Worm (Caenorhabditis elegans) whole organism, late embryonic: ENCODE measurements around the gene T19C4.1.

Experiments
- C08G9.2 ChIP-seq: sonication (generic microtip); optimal IDR thresholded peaks from 2 replicates; lab custom pipeline; 2016; ENCODE audit warnings: mild to moderate bottlenecking, missing genetic modification characterization, moderate library complexity, missing compliant biosample characterization
- C38D4.7 ChIP-seq: fragments of 200-800 bp; sonication (Bioruptor generic); optimal IDR thresholded peaks from 2 replicates; lab custom pipeline; 2018; ENCODE audit warnings: mild to moderate bottlenecking, missing genetic modification characterization, moderate library complexity, missing compliant biosample characterization
- K02D7.2 ChIP-seq: sonication (generic microtip); optimal IDR thresholded peaks from 2 replicates; lab custom pipeline; 2017; ENCODE audit warnings: mild to moderate bottlenecking, missing genetic modification characterization, missing compliant biosample characterization
- ahr-1 ChIP-seq: sonication (generic microtip); optimal IDR thresholded peaks from 2 replicates; lab custom pipeline; 2016; ENCODE audit warnings: missing genetic modification characterization, missing compliant biosample characterization
- ceh-19 ChIP-seq: fragments of 200-800 bp; sonication (Bioruptor generic); optimal IDR thresholded peaks from 2 replicates; lab custom pipeline; 2018; ENCODE audit warnings: mild to moderate bottlenecking, missing genetic modification characterization, missing compliant biosample characterization
- ceh-30 ChIP-seq: fragments of 150-350 bp; optimal IDR thresholded peaks from 2 replicates; lab custom pipeline; 2014; ENCODE audit warnings: missing biosample characterization, missing genetic modification characterization
- ceh-31 ChIP-seq: sonication (generic microtip); optimal IDR thresholded peaks from 2 replicates; lab custom pipeline; 2016; ENCODE audit warnings: missing genetic modification characterization, missing compliant biosample characterization
- ceh-34 ChIP-seq: sonication (generic microtip); optimal IDR thresholded peaks from 2 replicates; lab custom pipeline; 2016; ENCODE audit warnings: mild to moderate bottlenecking, missing genetic modification characterization, missing compliant biosample characterization
- ceh-45 ChIP-seq: fragments of 200-800 bp; sonication (Bioruptor generic); IDR thresholded peaks from 2 replicates; pipeline ENCODE4 v1.3.6; 2022; ENCODE audit warnings: missing genetic modification reagents, missing genetic modification characterization, missing compliant biosample characterization
- ceh-9 ChIP-seq: sonication (generic microtip); optimal IDR thresholded peaks from 2 replicates; lab custom pipeline; 2016; ENCODE audit warnings: mild to moderate bottlenecking, missing genetic modification characterization, inconsistent platforms, missing compliant biosample characterization
- dmd-4 ChIP-seq: sonication (generic microtip); optimal IDR thresholded peaks from 2 replicates; lab custom pipeline; 2016; ENCODE audit warnings: borderline replicate concordance, missing genetic modification characterization, missing compliant biosample characterization
- dve-1 ChIP-seq: sonication (generic microtip); optimal IDR thresholded peaks from 2 replicates; lab custom pipeline; 2017; ENCODE audit warnings: antibody characterized with exemption, mild to moderate bottlenecking, missing genetic modification characterization, missing compliant biosample characterization
- elt-2 ChIP-seq: sonication (generic microtip); optimal IDR thresholded peaks from 2 replicates; lab custom pipeline; 2016; ENCODE audit warnings: missing genetic modification reagents, missing genetic modification characterization, missing compliant biosample characterization
- elt-4 ChIP-seq: sonication (generic microtip); optimal IDR thresholded peaks from 2 replicates; lab custom pipeline; 2016; ENCODE audit warnings: missing genetic modification characterization, missing compliant biosample characterization
- ets-4 ChIP-seq: sonication (generic microtip); optimal IDR thresholded peaks from 2 replicates; lab custom pipeline; 2016; ENCODE audit warnings: missing genetic modification characterization, missing compliant biosample characterization
- eyg-1 ChIP-seq: sonication (generic microtip); optimal IDR thresholded peaks from 2 replicates; lab custom pipeline; 2016; ENCODE audit warnings: missing genotype, missing genetic modification characterization, missing compliant biosample characterization
- fax-1 ChIP-seq: sonication (generic microtip); optimal IDR thresholded peaks from 2 replicates; lab custom pipeline; 2016; ENCODE audit warnings: missing genotype, missing genetic modification characterization, missing compliant biosample characterization
- fkh-6 ChIP-seq: sonication (generic microtip); optimal IDR thresholded peaks from 2 replicates; lab custom pipeline; 2016; ENCODE audit warnings: missing genetic modification characterization, missing compliant biosample characterization
- gmeb-2 ChIP-seq: sonication (generic microtip); optimal IDR thresholded peaks from 2 replicates; lab custom pipeline; 2016; ENCODE audit warnings: missing genetic modification characterization, inconsistent platforms, missing compliant biosample characterization
- hlh-6 ChIP-seq: sonication (generic microtip); optimal IDR thresholded peaks from 2 replicates; lab custom pipeline; 2016; ENCODE audit warnings: missing genotype, missing genetic modification characterization, missing compliant biosample characterization
- lin-11 ChIP-seq: fragments of 200-800 bp; sonication (Bioruptor generic); optimal IDR thresholded peaks from 2 replicates; lab custom pipeline; 2018; ENCODE audit warnings: mild to moderate bottlenecking, missing genetic modification characterization, missing compliant biosample characterization
- mec-3 ChIP-seq: sonication (generic microtip); optimal IDR thresholded peaks from 2 replicates; lab custom pipeline; 2016; ENCODE audit warnings: borderline replicate concordance, missing genetic modification characterization, missing compliant biosample characterization
- nhr-232 ChIP-seq: sonication (generic microtip); optimal IDR thresholded peaks from 2 replicates; lab custom pipeline; 2016; ENCODE audit warnings: missing genetic modification characterization, missing compliant biosample characterization
- npax-4 ChIP-seq: sonication (generic microtip); optimal IDR thresholded peaks from 2 replicates; lab custom pipeline; 2016; ENCODE audit warnings: missing genetic modification characterization, missing compliant biosample characterization
- pag-3 ChIP-seq: sonication (generic microtip); optimal IDR thresholded peaks from 2 replicates; lab custom pipeline; 2016; ENCODE audit warnings: missing compliant biosample characterization, missing genetic modification characterization, borderline replicate concordance
- pat-9 ChIP-seq: fragments of 200-800 bp; sonication (Bioruptor generic); optimal IDR thresholded peaks from 2 replicates; lab custom pipeline; 2018; ENCODE audit warnings: mild to moderate bottlenecking, missing genetic modification characterization, moderate library complexity, missing compliant biosample characterization
- pha-2 ChIP-seq: sonication (generic microtip); optimal IDR thresholded peaks from 2 replicates; lab custom pipeline; 2017; ENCODE audit warnings: mild to moderate bottlenecking, missing genetic modification characterization, missing compliant biosample characterization
- pha-4 ChIP-seq: fragments of 150-350 bp; optimal IDR thresholded peaks from 2 replicates; lab custom pipeline; 2018; ENCODE audit warnings: missing biosample characterization, missing genetic modification reagents, missing genetic modification characterization
- pros-1 ChIP-seq: fragments of 150-350 bp; optimal IDR thresholded peaks from 2 replicates; lab custom pipeline; 2014; ENCODE audit warnings: missing biosample characterization, missing genetic modification reagents, missing genetic modification characterization
- sox-2 ChIP-seq: fragments of 200-800 bp; sonication (Bioruptor generic); IDR thresholded peaks from 2 replicates; pipeline ENCODE4 v1.3.6; 2022; ENCODE audit warnings: missing genetic modification reagents, missing genetic modification characterization, missing compliant biosample characterization
- sox-4 ChIP-seq: sonication (generic microtip); optimal IDR thresholded peaks from 2 replicates; lab custom pipeline; 2017; ENCODE audit warnings: mild to moderate bottlenecking, missing genetic modification characterization, inconsistent platforms, missing compliant biosample characterization
- tbx-2 ChIP-seq: sonication (generic microtip); optimal IDR thresholded peaks from 2 replicates; lab custom pipeline; 2016; ENCODE audit warnings: missing genetic modification characterization, missing compliant biosample characterization
- unc-3 ChIP-seq, 2 experiments: fragments of 200-800 bp in 1 of 2; sonication (Bioruptor generic) in 1 of 2; sonication (generic microtip) in 1 of 2; conservative IDR thresholded peaks in 1 of 2; optimal IDR thresholded peaks in 1 of 2; 2 replicates each; pipeline versions ENCODE4 v1.3.6 to Lab custom; 2016 to 2022; ENCODE audit warnings: missing compliant biosample characterization in 2 of 2, missing genetic modification characterization in 2 of 2, missing genetic modification reagents in 1 of 2
- unc-42 ChIP-seq: sonication (generic microtip); optimal IDR thresholded peaks from 2 replicates; lab custom pipeline; 2016; ENCODE audit warnings: missing genotype, missing genetic modification characterization, missing compliant biosample characterization
- unc-86 ChIP-seq: sonication (generic microtip); optimal IDR thresholded peaks from 2 replicates; lab custom pipeline; 2016; ENCODE audit warnings: missing genetic modification characterization, missing compliant biosample characterization

T19C4.1 gene

DNA sequence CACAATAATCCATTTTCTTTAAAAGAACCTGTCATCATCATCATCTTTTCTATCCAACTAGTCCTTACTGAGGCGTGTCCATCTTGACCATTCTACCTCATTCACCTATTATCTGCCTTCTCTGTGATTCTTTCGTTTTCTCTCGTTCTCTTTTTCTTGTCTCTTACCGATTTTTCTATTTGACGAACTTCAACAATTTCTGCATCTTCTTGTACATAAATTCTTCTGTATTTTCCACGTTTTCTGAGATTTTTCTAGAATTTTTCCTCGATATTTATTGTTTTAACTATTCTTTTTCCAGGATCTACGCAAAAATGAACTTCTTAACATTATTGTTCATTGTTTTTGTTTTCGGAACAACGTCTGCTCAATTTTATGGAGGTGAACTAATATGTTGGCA, 33.4 kb downstream of the T19C4.1 start, which contains the start of gene cnc-10:
Gene cnc-10, plus strand, starts transcription at position 301 of the 400 bp plus-strand sequence.
- TF ChIP-seq C08G9.2 (tag; lab: Kevin White, UChicago), result no peak
- no peak for TF ChIP-seq unc-42 (tag; lab: Kevin White, UChicago)
- TF ChIP-seq K02D7.2 (tag; lab: Kevin White, UChicago), result no peak
- TF ChIP-seq lin-11 (tag; lab: Kevin White, UChicago), result no peak
- no peak for TF ChIP-seq pha-4 (tag; lab: Kevin White, UChicago)

DNA sequence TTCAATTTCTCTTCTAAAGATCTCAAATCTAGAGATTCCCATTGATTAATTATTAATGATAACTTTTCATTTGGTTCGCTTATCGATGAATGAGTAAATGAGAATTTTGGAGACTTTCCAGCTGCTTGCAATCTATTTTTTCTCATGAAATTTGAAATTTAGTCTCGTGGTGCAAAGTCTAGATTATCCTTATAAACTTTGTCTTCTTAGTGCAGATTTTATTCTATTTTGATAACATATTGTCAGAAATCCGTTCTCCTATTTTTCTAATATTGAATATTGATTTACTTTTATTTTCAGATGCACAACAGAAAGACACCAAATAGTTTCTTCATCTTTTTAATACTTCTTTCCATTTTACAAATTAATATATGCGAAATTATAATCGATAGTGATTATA, 41.5 kb downstream of the T19C4.1 start, which contains the start of gene lgc-49:
Gene lgc-49, plus strand, starts transcription at position 301 of the 400 bp plus-strand sequence.
- no peak for TF ChIP-seq pros-1 (tag; lab: Kevin White, UChicago)
- TF ChIP-seq gmeb-2, result no peak
- TF ChIP-seq elt-4 (tag; lab: Kevin White, UChicago), result no peak
- no peak for TF ChIP-seq K02D7.2 (tag; lab: Kevin White, UChicago)
- TF ChIP-seq nhr-232 (tag; lab: Kevin White, UChicago), result no peak
- no peak for TF ChIP-seq eyg-1
- no peak for TF ChIP-seq tbx-2 (tag; lab: Kevin White, UChicago)
- no peak for TF ChIP-seq ahr-1 (tag; lab: Kevin White, UChicago)
- no peak for TF ChIP-seq C38D4.7 (GFP tag; lab: Kevin White, UChicago)
- no peak for TF ChIP-seq unc-86 (tag; lab: Kevin White, UChicago)
- no peak for TF ChIP-seq ceh-30 (tag; lab: Kevin White, UChicago)
- no peak for TF ChIP-seq ceh-34
- TF ChIP-seq fkh-6 (tag; lab: Kevin White, UChicago), result no peak
- TF ChIP-seq sox-2 (GFP tag; lab: Robert Waterston, UW), result no peak
- no peak for TF ChIP-seq unc-3 (GFP tag; conservative IDR thresholded peaks at IDR 0.05; lab: Robert Waterston, UW)
- TF ChIP-seq unc-3 (tag; optimal IDR thresholded peaks at IDR 0.05; lab: Kevin White, UChicago), result no peak
- no peak for TF ChIP-seq fax-1
- no peak for TF ChIP-seq C08G9.2 (tag; lab: Kevin White, UChicago)
- no peak for TF ChIP-seq ceh-45 (GFP tag; lab: Robert Waterston, UW)

DNA sequence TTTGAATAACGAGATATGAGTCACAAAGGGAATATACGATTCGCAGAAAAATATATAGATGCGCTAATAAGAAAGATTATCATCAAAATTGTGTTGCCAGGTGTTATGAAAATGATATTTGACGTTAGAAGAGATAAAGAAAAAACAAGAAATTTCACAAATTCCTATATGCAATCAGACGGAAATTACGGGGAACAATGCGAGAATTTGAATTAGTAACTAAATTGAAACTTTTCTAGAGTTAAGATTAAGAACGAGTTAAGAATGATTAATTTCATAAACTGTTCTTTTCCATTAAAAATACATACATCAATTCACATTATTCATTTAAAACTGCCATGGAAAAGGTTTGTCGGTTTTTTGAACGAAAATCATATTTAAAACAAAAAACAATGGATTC, 46.6 kb downstream of the T19C4.1 start, which contains the start of gene clc-6:
Gene clc-6, minus strand, starts transcription at position 101 of the 400 bp plus-strand sequence.
- TF ChIP-seq npax-4 (tag; lab: Kevin White, UChicago), result no peak
- TF ChIP-seq pag-3 (tag; lab: Kevin White, UChicago), result no peak
- TF ChIP-seq pha-4 (tag; lab: Kevin White, UChicago), result no peak
- no peak for TF ChIP-seq sox-4
- TF ChIP-seq pat-9 (tag; lab: Kevin White, UChicago), result no peak
- TF ChIP-seq mec-3 (tag; lab: Kevin White, UChicago), result no peak
- TF ChIP-seq ceh-9 (tag; lab: Kevin White, UChicago), result no peak
- TF ChIP-seq ets-4 (tag; lab: Kevin White, UChicago), result no peak
- TF ChIP-seq ceh-45 (GFP tag; lab: Robert Waterston, UW), result no peak
- no peak for TF ChIP-seq dmd-4 (tag; lab: Kevin White, UChicago)
- TF ChIP-seq dve-1 (tag; lab: Kevin White, UChicago), result no peak
- no peak for TF ChIP-seq ceh-34
- no peak for TF ChIP-seq eyg-1
- TF ChIP-seq hlh-6 (tag; lab: Kevin White, UChicago), result no peak
- no peak for TF ChIP-seq pha-2 (tag; lab: Kevin White, UChicago)
- TF ChIP-seq fkh-6 (tag; lab: Kevin White, UChicago), result no peak

DNA sequence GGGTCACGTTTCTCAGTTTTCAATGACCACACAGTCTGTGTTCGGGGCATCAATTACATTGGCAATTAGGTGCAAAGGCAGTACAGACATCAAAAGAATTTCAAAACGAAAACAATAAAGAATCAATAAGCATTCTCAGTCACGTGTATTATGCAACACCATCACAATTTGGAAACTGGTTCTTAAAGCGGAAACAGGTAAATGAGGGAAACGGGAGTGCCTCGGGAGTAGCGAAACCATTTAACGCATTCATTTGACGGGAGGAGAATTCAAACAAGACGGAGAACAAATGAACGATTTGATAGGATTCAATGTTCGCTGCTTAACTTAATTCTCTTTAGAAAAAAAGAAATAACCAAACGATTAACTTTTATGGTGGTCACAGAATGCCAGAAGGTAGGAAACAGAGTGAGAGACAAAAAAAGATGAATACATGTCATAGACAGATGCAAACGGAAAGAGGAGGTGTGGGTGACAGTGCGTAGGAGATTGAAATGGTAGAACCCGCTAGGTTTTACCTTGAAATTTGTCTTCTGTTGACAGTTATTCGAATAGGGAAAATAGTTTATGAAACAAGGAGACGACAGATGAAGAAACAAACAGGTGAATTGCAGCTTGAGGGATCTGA, 47.2 kb downstream of the T19C4.1 start:
- no peak for TF ChIP-seq elt-2 (tag; lab: Kevin White, UChicago)
- no peak for TF ChIP-seq ceh-19 (GFP tag; lab: Kevin White, UChicago)
- peak; percentile 32 for TF ChIP-seq ceh-31 (tag; lab: Kevin White, UChicago)
